Worm (Caenorhabditis elegans) whole organism, L4 larva: Measurements from ENCODE around the gene psme-3.

Source experiments
- F49E8.2 ChIP-seq: sonication (generic microtip); optimal IDR thresholded peaks from 2 replicates; lab custom pipeline; 2016; ENCODE audit warnings: missing compliant biosample characterization, mild to moderate bottlenecking, missing genetic modification characterization, borderline replicate concordance
- T20F7.1 ChIP-seq: fragments of 200-800 bp; sonication (Bioruptor generic); optimal IDR thresholded peaks from 2 replicates; lab custom pipeline; 2018; ENCODE audit warnings: mild to moderate bottlenecking, missing genetic modification characterization, missing compliant biosample characterization
- T26A8.4 ChIP-seq: fragments of 200-800 bp; sonication (Bioruptor generic); IDR thresholded peaks from 2 replicates; pipeline ENCODE4 v1.3.6; 2022; ENCODE audit warnings: missing genetic modification characterization, missing compliant biosample characterization
- ZK337.2 ChIP-seq: fragments of 200-800 bp; sonication (Bioruptor generic); IDR thresholded peaks from 2 replicates; pipeline ENCODE4 v1.3.6; 2022; ENCODE audit warnings: missing genetic modification reagents, missing genetic modification characterization, missing compliant biosample characterization
- ceh-44 ChIP-seq: fragments of 200-800 bp; sonication (Bioruptor generic); IDR thresholded peaks from 2 replicates; pipeline ENCODE4 v1.3.6; 2022; ENCODE audit warnings: missing genetic modification reagents, missing genetic modification characterization, missing compliant biosample characterization
- ceh-62 ChIP-seq: sonication (generic microtip); optimal IDR thresholded peaks from 2 replicates; lab custom pipeline; 2017; ENCODE audit warnings: missing biosample characterization, missing genetic modification characterization
- ces-1 ChIP-seq: fragments of 150-350 bp; sonication (generic microtip); optimal IDR thresholded peaks from 4 replicates; lab custom pipeline; 2014; ENCODE audit warnings: missing biosample characterization, missing genetic modification reagents, missing genetic modification characterization
- ctbp-1 ChIP-seq: fragments of 200-800 bp; sonication (Bioruptor generic); IDR thresholded peaks from 2 replicates; pipeline ENCODE4 v1.3.6; 2022; ENCODE audit warnings: missing genetic modification reagents, missing genetic modification characterization, missing compliant biosample characterization
- daf-8 ChIP-seq: fragments of 200-800 bp; sonication (Bioruptor generic); IDR thresholded peaks from 2 replicates; pipeline ENCODE4 v1.3.6; 2022; ENCODE audit warnings: missing genetic modification characterization, missing compliant biosample characterization
- dmd-9 ChIP-seq: fragments of 200-800 bp; sonication (Bioruptor generic); IDR thresholded peaks from 2 replicates; pipeline ENCODE4 v1.3.6; 2022; ENCODE audit warnings: missing genetic modification reagents, missing genetic modification characterization, missing compliant biosample characterization
- dpl-1 ChIP-seq: fragments of 150-350 bp; optimal IDR thresholded peaks from 2 replicates; lab custom pipeline; 2014; ENCODE audit warnings: missing biosample characterization, missing genetic modification reagents, missing genetic modification characterization
- egl-43 ChIP-seq: fragments of 200-800 bp; sonication (Bioruptor generic); IDR thresholded peaks from 2 replicates; pipeline ENCODE4 v1.3.6; 2022; ENCODE audit warnings: missing genetic modification reagents, missing genetic modification characterization, missing compliant biosample characterization
- hmg-1.1 ChIP-seq: fragments of 200-800 bp; sonication (Bioruptor generic); IDR thresholded peaks from 2 replicates; pipeline ENCODE4 v1.3.6; 2022; ENCODE audit warnings: missing genetic modification reagents, missing genetic modification characterization, missing compliant biosample characterization
- lin-1 ChIP-seq: fragments of 200-800 bp; sonication (Bioruptor generic); IDR thresholded peaks from 2 replicates; pipeline ENCODE4 v1.3.6; 2022; ENCODE audit warnings: missing genetic modification reagents, missing genetic modification characterization, missing compliant biosample characterization
- lin-13 ChIP-seq: fragments of 150-350 bp; optimal IDR thresholded peaks from 2 replicates; lab custom pipeline; 2014; ENCODE audit warnings: missing biosample characterization, missing genetic modification reagents, missing genetic modification characterization
- lin-15B ChIP-seq: fragments of 150-350 bp; sonication (generic microtip); optimal IDR thresholded peaks from 3 replicates; lab custom pipeline; 2014; ENCODE audit warnings: missing biosample characterization, missing genetic modification characterization
- lin-38 ChIP-seq: fragments of 200-800 bp; sonication (Bioruptor generic); IDR thresholded peaks from 2 replicates; pipeline ENCODE4 v1.3.6; 2022; ENCODE audit warnings: missing genetic modification reagents, missing genetic modification characterization, missing compliant biosample characterization
- lsy-2 ChIP-seq, 2 experiments: fragments of 150-350 bp in 1 of 2; sonication (generic microtip) in 1 of 2; optimal IDR thresholded peaks; 2 replicates each; lab custom pipeline; 2014 to 2017; ENCODE audit warnings: missing biosample characterization in 2 of 2, missing genetic modification characterization in 2 of 2
- madf-5 ChIP-seq, 2 experiments: fragments of 200-800 bp; sonication (Bioruptor generic); IDR thresholded peaks; 2 replicates each; pipeline ENCODE4 v1.3.6; 2022; ENCODE audit warnings: missing compliant biosample characterization in 2 of 2, missing genetic modification characterization in 2 of 2
- mdl-1 ChIP-seq, 2 experiments: fragments of 150-350 bp in 1 of 2; sonication (generic microtip) in 1 of 2; optimal IDR thresholded peaks; 2 replicates each; lab custom pipeline; 2014 to 2017; ENCODE audit warnings: missing biosample characterization in 2 of 2, missing genetic modification characterization in 2 of 2
- mes-2 ChIP-seq: sonication (generic microtip); optimal IDR thresholded peaks from 2 replicates; lab custom pipeline; 2016; ENCODE audit warnings: missing genotype, mild to moderate bottlenecking, missing genetic modification characterization, missing compliant biosample characterization; ENCODE audit not compliant: poor library complexity, severe bottlenecking
- mxl-2 ChIP-seq: fragments of 200-800 bp; sonication (Bioruptor generic); conservative IDR thresholded peaks from 2 replicates; pipeline ENCODE4 v1.3.6; 2022; ENCODE audit warnings: missing genetic modification reagents, missing genetic modification characterization, missing compliant biosample characterization
- nhr-10 ChIP-seq: fragments of 150-350 bp; optimal IDR thresholded peaks from 2 replicates; lab custom pipeline; 2014; ENCODE audit warnings: missing biosample characterization, missing genetic modification characterization
- nhr-11 ChIP-seq: fragments of 150-350 bp; optimal IDR thresholded peaks from 2 replicates; lab custom pipeline; 2014; ENCODE audit warnings: missing biosample characterization, missing genetic modification characterization
- nhr-237 ChIP-seq: sonication (generic microtip); optimal IDR thresholded peaks from 2 replicates; lab custom pipeline; 2017; ENCODE audit warnings: missing biosample characterization, missing genetic modification characterization
- nhr-42 ChIP-seq: fragments of 200-800 bp; sonication (Bioruptor generic); IDR thresholded peaks from 2 replicates; pipeline ENCODE4 v1.3.6; 2022; ENCODE audit warnings: missing genetic modification characterization, missing compliant biosample characterization
- nhr-76 ChIP-seq: fragments of 150-350 bp; optimal IDR thresholded peaks from 2 replicates; lab custom pipeline; 2014; ENCODE audit warnings: missing biosample characterization, missing genetic modification characterization
- php-3 ChIP-seq: fragments of 200-800 bp; sonication (Bioruptor generic); IDR thresholded peaks from 2 replicates; pipeline ENCODE4 v1.3.6; 2022; ENCODE audit warnings: missing genetic modification reagents, missing genetic modification characterization, missing compliant biosample characterization
- set-16 ChIP-seq: fragments of 200-800 bp; sonication (Bioruptor generic); IDR thresholded peaks from 2 replicates; pipeline ENCODE4 v1.3.6; 2022; ENCODE audit warnings: missing genetic modification reagents, missing genetic modification characterization, missing compliant biosample characterization
- snpc-1.2 ChIP-seq: fragments of 200-800 bp; sonication (Bioruptor generic); IDR thresholded peaks from 2 replicates; pipeline ENCODE4 v1.3.6; 2022; ENCODE audit warnings: missing genetic modification reagents, missing genetic modification characterization, missing compliant biosample characterization
- tra-1 ChIP-seq: fragments of 200-800 bp; sonication (Bioruptor generic); IDR thresholded peaks from 2 replicates; pipeline ENCODE4 v1.3.6; 2022; ENCODE audit warnings: missing genetic modification reagents, missing genetic modification characterization, missing compliant biosample characterization
- unc-130 ChIP-seq: sonication (generic microtip); optimal IDR thresholded peaks from 2 replicates; lab custom pipeline; 2016; ENCODE audit warnings: missing genetic modification reagents, missing genetic modification characterization, missing compliant biosample characterization
- unc-39 ChIP-seq: sonication (generic microtip); optimal IDR thresholded peaks from 2 replicates; lab custom pipeline; 2017; ENCODE audit warnings: missing biosample characterization, missing genetic modification characterization
- vab-7 ChIP-seq: fragments of 200-800 bp; sonication (Bioruptor generic); IDR thresholded peaks from 2 replicates; pipeline ENCODE4 v1.3.6; 2022; ENCODE audit warnings: missing genetic modification reagents, missing genetic modification characterization, missing compliant biosample characterization
- zfp-3 ChIP-seq: fragments of 200-800 bp; sonication (Bioruptor generic); conservative IDR thresholded peaks from 2 replicates; pipeline ENCODE4 v1.3.6; 2022; ENCODE audit warnings: missing genetic modification reagents, missing genetic modification characterization, missing compliant biosample characterization
- zip-11 ChIP-seq: fragments of 200-800 bp; sonication (Bioruptor generic); IDR thresholded peaks from 2 replicates; pipeline ENCODE4 v1.3.6; 2022; ENCODE audit warnings: missing genetic modification characterization, missing compliant biosample characterization
- zip-2 ChIP-seq: fragments of 150-350 bp; optimal IDR thresholded peaks from 2 replicates; lab custom pipeline; 2014; ENCODE audit warnings: missing biosample characterization, missing genetic modification characterization

Gene psme-3

DNA sequence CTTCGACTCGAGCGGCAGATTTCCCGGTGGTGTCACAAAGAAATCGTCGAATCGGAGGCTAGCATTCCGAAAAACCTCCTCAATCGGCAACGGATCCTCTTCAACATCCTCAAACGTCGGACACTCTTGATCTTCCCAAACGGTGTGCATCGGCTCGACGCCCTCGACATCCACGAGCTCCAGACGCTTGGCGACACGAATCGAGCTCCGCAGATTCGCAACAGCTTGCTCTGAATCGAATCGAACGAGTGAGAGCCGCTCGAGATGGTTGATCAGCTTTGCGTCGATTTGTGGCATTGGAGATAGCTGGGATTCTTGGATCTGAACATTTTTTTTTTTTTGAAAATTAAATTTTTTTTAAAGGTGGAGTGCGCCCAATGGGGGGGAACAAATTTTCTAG lies 11.4 kb downstream of the psme-3 start:
- TF ChIP-seq ceh-62 (tag; lab: Kevin White, UChicago): no peak
- TF ChIP-seq dmd-9 (GFP tag; lab: Robert Waterston, UW): 0 out of 2 replicates have a peak, but pooled peaks have one; percentile 19
- TF ChIP-seq lin-13: no peak
- TF ChIP-seq php-3 (GFP tag; lab: Robert Waterston, UW): no peak
- TF ChIP-seq hmg-1.1: no peak
- peak; percentile 73 for TF ChIP-seq set-16
- TF ChIP-seq zip-11 (GFP tag; lab: Robert Waterston, UW): no peak
- no peak for TF ChIP-seq nhr-76 (tag; lab: Kevin White, UChicago)
- TF ChIP-seq egl-43 (GFP tag; lab: Robert Waterston, UW): peak; percentile 53; the same call in 1 of the 2 replicates

DNA sequence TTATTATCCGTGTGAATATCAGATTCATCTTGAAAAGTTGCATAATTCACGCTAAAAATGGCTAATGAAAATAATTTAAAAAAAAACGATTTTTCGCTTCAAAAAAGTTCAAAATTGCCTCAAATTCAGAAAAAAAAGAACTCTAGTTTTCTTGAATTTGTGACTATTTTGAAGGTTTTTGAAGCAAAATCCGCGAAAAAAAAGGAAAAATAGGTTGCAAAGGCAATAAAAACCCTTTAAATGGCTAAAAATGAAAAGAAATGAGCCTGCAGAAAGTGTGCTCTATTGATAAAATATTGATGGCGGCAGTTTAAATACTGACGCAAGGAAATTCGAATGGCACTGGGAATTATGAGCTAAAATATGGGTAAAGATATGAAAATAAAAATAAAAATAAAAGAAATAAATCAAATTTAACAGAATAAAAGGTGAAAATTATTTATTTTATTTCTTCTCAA lies 12.5 kb downstream of the psme-3 start, which contains the start of gene Y66D12A.7:
Gene Y66D12A.7 (minus strand): TSS at position 51 of the 458 bp plus-strand sequence.
- TF ChIP-seq lin-38: peak; percentile 78
- peak; percentile 79 for TF ChIP-seq dpl-1 (GFP tag; lab: Kevin White, UChicago)
- peak in 1 of 2 experiments; percentile 48 for TF ChIP-seq lsy-2 (tag; optimal IDR thresholded peaks at IDR 0.05; lab: Kevin White, UChicago)
- peak; percentile 50 for TF ChIP-seq mes-2 (tag; lab: Kevin White, UChicago)
- no peak for TF ChIP-seq nhr-11 (tag; lab: Kevin White, UChicago)

- TF ChIP-seq nhr-42 (GFP tag; lab: Robert Waterston, UW) (no peak), ceh-62 (tag; lab: Kevin White, UChicago) (no peak), unc-39 (tag; lab: Kevin White, UChicago) (no peak), nhr-10 (tag; lab: Kevin White, UChicago) (no peak), nhr-11 (tag; lab: Kevin White, UChicago) (no peak), zip-2 (no peak), ces-1 (GFP tag; lab: Kevin White, UChicago) (no peak), daf-8 (no peak), lin-38 (peak; percentile 57), mxl-2 (GFP tag; lab: Robert Waterston, UW) (no peak), T20F7.1 (GFP tag; lab: Kevin White, UChicago) (no peak), zfp-3 (GFP tag; lab: Robert Waterston, UW) (no peak), lin-15B (tag; lab: Kevin White, UChicago) (no peak), lin-1 (GFP tag; lab: Robert Waterston, UW) (no peak), tra-1 (GFP tag; lab: Robert Waterston, UW) (no peak), nhr-76 (tag; lab: Kevin White, UChicago) (no peak), ceh-44 (GFP tag; lab: Robert Waterston, UW) (no peak), F49E8.2 (peak; percentile 10), vab-7 (GFP tag; lab: Robert Waterston, UW) (no peak), unc-130 (GFP tag; lab: Kevin White, UChicago) (peak; percentile 16), snpc-1.2 (GFP tag; lab: Robert Waterston, UW) (peak; percentile 49; the same call in 1 of the 2 replicates), T26A8.4 (GFP tag; lab: Robert Waterston, UW) (no peak), ZK337.2 (GFP tag; lab: Robert Waterston, UW) (no peak), nhr-237 (no peak), ctbp-1 (no peak), mdl-1 (tag; optimal IDR thresholded peaks at IDR 0.05; lab: Kevin White, UChicago) (no peak), madf-5 (GFP tag; IDR thresholded peaks at IDR 0.05; lab: Robert Waterston, UW) (no peak)
These were observed 13.4 kb downstream of the psme-3 start, which contains the start of the genes Y66D12A.6 and ceh-92 for ce11 chrIII:11581372-11581771. Gene Y66D12A.6, minus strand, starts transcription at chrIII:11581402. Gene ceh-92, plus strand, starts transcription at chrIII:11581600.
